Fruit fly (Drosophila melanogaster): ENCODE measurements around the gene Archease.
A peak's percentile ranks its signal among the peaks of the same experiment; 100 is the strongest.

The Archease gene

dm6 chr3R:21650506-21650905 lies 12.3 kb downstream of the Archease start (continued):
- TF ChIP-seq chn (GFP tag; optimal IDR thresholded peaks at IDR 0.05) (no peak), Med (GFP tag) (peak; percentile 42)

DNA sequence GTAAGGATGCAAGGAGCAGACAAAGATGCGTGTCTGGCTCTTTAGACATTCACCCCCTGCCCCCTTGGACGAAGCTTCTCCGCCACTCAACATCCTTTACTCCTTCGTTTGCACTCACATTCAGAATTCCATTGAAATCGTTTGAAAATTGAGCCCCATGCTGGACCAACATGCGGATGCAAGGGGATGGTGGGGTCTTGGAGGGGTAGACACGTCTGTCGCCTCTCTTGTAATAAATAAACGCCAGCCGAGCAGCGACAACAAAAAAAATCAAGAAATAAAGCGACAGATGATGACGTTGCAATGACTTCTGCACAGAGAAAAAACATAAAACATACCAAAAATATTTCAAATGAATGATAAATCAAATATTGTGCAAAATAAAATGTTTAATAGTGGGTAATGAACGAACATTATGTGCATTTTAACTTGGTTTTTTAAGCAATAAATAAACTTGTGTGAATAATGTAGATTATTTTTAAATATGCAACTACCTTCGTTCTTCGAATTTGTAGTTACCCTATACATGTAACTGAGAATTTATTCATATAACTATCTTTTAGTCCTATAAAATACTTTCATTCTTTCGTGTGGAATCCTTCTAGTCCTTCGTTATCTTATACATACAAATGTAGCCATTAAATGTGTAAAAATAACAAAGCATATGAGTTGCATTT lies 12.8 kb downstream of the Archease start:
- TF ChIP-seq CG14441 (GFP tag; IDR thresholded peaks at IDR 0.05) (no peak), kah (GFP tag; optimal IDR thresholded peaks at IDR 0.05) (no peak), nom (GFP tag; optimal IDR thresholded peaks at IDR 0.05) (peak; percentile 5), p53 (GFP tag; optimal IDR thresholded peaks at IDR 0.05) (no peak), YL-1 (GFP tag; optimal IDR thresholded peaks at IDR 0.05) (no peak), bsh (GFP tag; optimal IDR thresholded peaks at IDR 0.05) (peak in 1 of 2 experiments; percentile 61), CG13424 (tag; optimal IDR thresholded peaks at IDR 0.05) (no peak), gcm2 (GFP tag; optimal IDR thresholded peaks at IDR 0.05) (no peak), psq (GFP tag; optimal IDR thresholded peaks at IDR 0.05) (no peak), da (GFP tag; optimal IDR thresholded peaks at IDR 0.05) (no peak), Hr78 (GFP tag; optimal IDR thresholded peaks at IDR 0.05) (no peak), fd64A (GFP tag; optimal IDR thresholded peaks at IDR 0.05) (no peak), fu2 (GFP tag; optimal IDR thresholded peaks at IDR 0.05) (no peak), CG9215 (GFP tag; IDR thresholded peaks at IDR 0.05) (no peak), CG10959 (GFP tag; IDR thresholded peaks at IDR 0.05) (no peak), Aef1 (GFP tag; IDR thresholded peaks at IDR 0.05) (no peak), ara (GFP tag; IDR thresholded peaks at IDR 0.05) (no peak), CG17361 (GFP tag; IDR thresholded peaks at IDR 0.05) (no peak), pita (GFP tag; optimal IDR thresholded peaks at IDR 0.05) (no peak), gcm (GFP tag; optimal IDR thresholded peaks at IDR 0.05) (no peak), pan (optimal IDR thresholded peaks at IDR 0.05) (no peak), pan (GFP tag; optimal IDR thresholded peaks at IDR 0.05 in 1 of 2, IDR thresholded peaks at IDR 0.05 in 1 of 2) (peak in 1 of 2 experiments; percentile 25), Med (GFP tag) (no peak), CG9876 (GFP tag; optimal IDR thresholded peaks at IDR 0.05) (no peak), Hr3 (GFP tag; optimal IDR thresholded peaks at IDR 0.05) (no peak), lov (optimal IDR thresholded peaks at IDR 0.05) (no peak), lov (GFP tag; IDR thresholded peaks at IDR 0.05) (0 out of 3 replicates have a peak, but pooled peaks have one; percentile 23), Nf-YA (GFP tag; IDR thresholded peaks at IDR 0.05) (no peak), ewg (GFP tag; optimal IDR thresholded peaks at IDR 0.05) (no peak), HmgZ (tag; optimal IDR thresholded peaks at IDR 0.05) (no peak), D19B (GFP tag; optimal IDR thresholded peaks at IDR 0.05) (no peak), CG1529 (GFP tag; optimal IDR thresholded peaks at IDR 0.05) (no peak), chm (GFP tag; IDR thresholded peaks at IDR 0.05) (no peak), Six4 (GFP tag; optimal IDR thresholded peaks at IDR 0.05) (no peak), row (GFP tag; IDR thresholded peaks at IDR 0.05) (0 out of 3 replicates have a peak, but pooled peaks have one; percentile 8), sisA (GFP tag; IDR thresholded peaks at IDR 0.05) (no peak), CG1603 (tag; optimal IDR thresholded peaks at IDR 0.05) (no peak), CG16815 (GFP tag; optimal IDR thresholded peaks at IDR 0.05) (no peak), CG31224 (GFP tag; IDR thresholded peaks at IDR 0.05) (no peak), BtbVII (GFP tag; optimal IDR thresholded peaks at IDR 0.05) (no peak), crol (GFP tag; IDR thresholded peaks at IDR 0.05) (peak; percentile 59), cato (GFP tag; optimal IDR thresholded peaks at IDR 0.05; ENCODE audit: borderline replicate concordance) (no peak), Drgx (GFP tag; IDR thresholded peaks at IDR 0.05) (peak; percentile 58), maf-S (GFP tag; optimal IDR thresholded peaks at IDR 0.05) (no peak), CG18619 (GFP tag; optimal IDR thresholded peaks at IDR 0.05) (no peak), CG10565 (GFP tag; optimal IDR thresholded peaks at IDR 0.05) (no peak), TFAM (GFP tag; optimal IDR thresholded peaks at IDR 0.05) (no peak), CG31441 (GFP tag; IDR thresholded peaks at IDR 0.05) (no peak)
